Fruit fly (Drosophila melanogaster): ENCODE results near the gene Cyp316a1.
A peak's percentile ranks its signal among the peaks of the same experiment; 100 is the strongest.

DNA sequence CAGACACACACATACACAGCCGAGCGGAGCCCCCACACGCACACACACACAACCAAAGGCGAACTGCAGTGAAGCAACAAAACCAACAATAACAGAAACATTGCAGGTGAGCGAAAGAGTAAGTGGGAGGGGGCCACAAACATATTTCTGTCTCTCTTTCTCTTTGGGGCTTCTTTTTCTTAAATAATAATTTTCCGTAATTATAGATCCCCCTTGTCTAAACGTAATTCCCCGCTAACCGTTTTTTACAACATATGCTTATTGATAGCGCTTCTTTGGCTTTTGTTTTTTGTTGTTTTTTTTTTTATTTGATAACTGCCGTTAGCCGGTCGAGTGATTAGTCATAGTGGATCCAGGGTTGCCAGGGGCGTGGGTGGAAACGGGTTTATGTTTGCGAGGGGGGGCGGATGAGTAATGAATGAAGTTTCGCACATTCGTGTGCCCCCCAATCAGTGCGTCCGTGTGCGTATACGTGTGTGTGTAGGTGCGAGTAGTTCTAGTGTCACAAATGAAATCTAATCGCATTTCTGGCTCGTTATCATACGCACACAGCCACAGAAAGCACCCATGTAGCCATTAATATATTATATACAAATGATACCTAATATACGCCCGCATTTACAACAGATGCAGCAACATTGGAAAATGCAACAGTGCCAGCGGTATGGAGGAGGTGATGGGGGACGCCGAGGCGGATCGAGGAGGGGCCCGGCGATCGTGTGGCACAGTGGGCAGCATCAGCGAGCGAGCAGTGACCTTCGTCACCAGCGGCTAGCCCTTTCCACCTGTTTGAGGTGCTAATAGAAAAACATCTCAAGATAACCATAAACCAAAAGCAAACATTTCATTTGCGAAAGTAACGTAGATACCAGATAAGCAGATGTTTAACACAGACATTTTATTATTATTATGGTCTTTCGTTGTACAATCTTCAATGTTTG is 37.7 kb downstream of the Cyp316a1 start:
- TF ChIP-seq CG18764 (GFP tag; optimal IDR thresholded peaks at IDR 0.05) (no peak), CG15696 (tag; optimal IDR thresholded peaks at IDR 0.05) (no peak), Bdp1 (GFP tag; optimal IDR thresholded peaks at IDR 0.05) (no peak), YL-1 (GFP tag; optimal IDR thresholded peaks at IDR 0.05) (no peak), Sry-δ (GFP tag; optimal IDR thresholded peaks at IDR 0.05) (no peak), vnd (GFP tag; IDR thresholded peaks at IDR 0.05; ENCODE audit: partially characterized antibody) (no peak), CG9817 (tag; optimal IDR thresholded peaks at IDR 0.05) (no peak), CG6689 (GFP tag; IDR thresholded peaks at IDR 0.05) (peak; percentile 49), CG12391 (tag; optimal IDR thresholded peaks at IDR 0.05) (no peak), Hr78 (GFP tag; optimal IDR thresholded peaks at IDR 0.05) (no peak)
